Worm (Caenorhabditis elegans) whole organism, midembryonic: ENCODE results near the gene fkh-3.

Source experiments
- T22C8.4 ChIP-seq: fragments of 200-800 bp; sonication (Bioruptor generic); IDR thresholded peaks from 2 replicates; pipeline ENCODE4 v1.3.6; 2022; ENCODE audit warnings: missing genetic modification characterization, missing compliant biosample characterization
- cog-1 ChIP-seq: sonication (generic microtip); optimal IDR thresholded peaks from 2 replicates; lab custom pipeline; 2016; ENCODE audit warnings: missing genetic modification characterization, missing compliant biosample characterization
- flt-1 ChIP-seq: fragments of 200-800 bp; sonication (Bioruptor generic); IDR thresholded peaks from 2 replicates; pipeline ENCODE4 v1.3.6; 2022; ENCODE audit warnings: missing genetic modification characterization, missing compliant biosample characterization
- klf-2 ChIP-seq: fragments of 200-800 bp; sonication (Bioruptor generic); conservative IDR thresholded peaks from 2 replicates; pipeline ENCODE4 v1.3.6; 2022; ENCODE audit warnings: missing genetic modification reagents, missing genetic modification characterization, missing compliant biosample characterization
- med-1 ChIP-seq: sonication (generic microtip); optimal IDR thresholded peaks from 2 replicates; lab custom pipeline; 2017; ENCODE audit warnings: missing genetic modification characterization, mild to moderate bottlenecking, missing compliant biosample characterization, antibody characterized with exemption, missing genetic modification reagents; ENCODE audit not compliant: insufficient read depth
- ref-1 ChIP-seq: fragments of 200-800 bp; sonication (Bioruptor generic); conservative IDR thresholded peaks from 2 replicates; pipeline ENCODE4 v1.3.6; 2022; ENCODE audit warnings: missing genetic modification reagents, missing genetic modification characterization, missing compliant biosample characterization
- tab-1 ChIP-seq: fragments of 200-800 bp; sonication (Bioruptor generic); IDR thresholded peaks from 2 replicates; pipeline ENCODE4 v1.3.6; 2022; ENCODE audit warnings: missing genetic modification characterization, missing compliant biosample characterization
- ztf-23 ChIP-seq: fragments of 200-800 bp; sonication (Bioruptor generic); IDR thresholded peaks from 2 replicates; pipeline ENCODE4 v1.3.6; 2022; ENCODE audit warnings: missing genetic modification reagents, missing genetic modification characterization, missing compliant biosample characterization
- ztf-29 ChIP-seq: fragments of 200-800 bp; sonication (Bioruptor generic); IDR thresholded peaks from 2 replicates; pipeline ENCODE4 v1.3.6; 2022; ENCODE audit warnings: missing genetic modification reagents, missing genetic modification characterization, missing compliant biosample characterization

fkh-3 gene

DNA sequence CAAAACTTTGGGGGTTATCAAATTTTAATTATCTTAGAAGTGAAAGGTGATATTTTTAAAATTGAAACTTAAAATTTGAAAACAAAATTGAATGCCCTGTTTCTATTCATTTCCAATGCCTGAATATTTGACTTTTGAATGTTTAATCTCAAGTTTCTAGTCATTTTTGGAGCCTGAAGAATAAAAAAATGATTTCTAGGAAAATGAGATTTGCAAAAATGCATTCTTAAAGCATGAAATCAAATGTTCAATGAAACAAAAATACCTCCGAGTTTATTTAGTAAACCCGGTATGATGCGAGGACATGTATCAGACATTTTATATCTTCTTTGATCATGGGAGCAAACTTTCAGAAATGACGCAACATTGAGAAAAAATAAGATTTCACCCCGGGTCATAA is 44.2 kb downstream of the fkh-3 start:
- TF ChIP-seq ztf-23 (GFP tag; lab: Robert Waterston, UW), result no peak
- TF ChIP-seq T22C8.4, result no peak
- TF ChIP-seq ref-1 (GFP tag; lab: Robert Waterston, UW), result no peak
- TF ChIP-seq flt-1 (GFP tag; lab: Robert Waterston, UW), result no peak
- no peak for TF ChIP-seq cog-1 (tag; lab: Kevin White, UChicago)
- TF ChIP-seq tab-1, result no peak
- no peak for TF ChIP-seq ztf-29
- no peak for TF ChIP-seq klf-2
- TF ChIP-seq med-1 (GFP tag; lab: Kevin White, UChicago), result no peak

DNA sequence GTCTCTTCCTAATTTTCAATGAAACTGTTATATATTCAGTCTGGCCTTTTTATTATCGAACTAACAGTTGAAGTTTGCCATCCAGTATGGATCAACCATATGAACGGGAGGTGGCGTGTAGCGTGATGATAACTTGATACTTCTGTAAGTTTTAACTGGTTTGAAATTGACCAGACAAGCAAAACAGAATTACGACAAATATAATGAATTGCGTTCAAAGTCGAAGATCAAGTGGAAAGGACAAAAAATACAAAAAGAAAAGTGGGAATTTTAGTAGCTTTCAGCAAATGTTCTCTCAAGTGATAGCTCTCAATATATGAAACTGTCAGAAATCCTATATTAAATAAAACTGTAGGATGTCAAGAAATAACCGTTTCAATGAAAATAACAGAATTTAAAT is 46.4 kb downstream of the fkh-3 start, which contains the start of the genes C49F8.14 and gem-1:
Gene C49F8.14, minus strand, starts transcription at position 99 of the 400 bp plus-strand sequence.
Gene gem-1, minus strand, starts transcription at position 142 of the 400 bp plus-strand sequence.
- no peak for TF ChIP-seq klf-2
- no peak for TF ChIP-seq tab-1
- no peak for TF ChIP-seq T22C8.4
- no peak for TF ChIP-seq ztf-23 (GFP tag; lab: Robert Waterston, UW)
- TF ChIP-seq cog-1 (tag; lab: Kevin White, UChicago), result no peak
- no peak for TF ChIP-seq ref-1 (GFP tag; lab: Robert Waterston, UW)
- no peak for TF ChIP-seq ztf-29
- TF ChIP-seq med-1 (GFP tag; lab: Kevin White, UChicago), result no peak
- no peak for TF ChIP-seq flt-1 (GFP tag; lab: Robert Waterston, UW)

DNA sequence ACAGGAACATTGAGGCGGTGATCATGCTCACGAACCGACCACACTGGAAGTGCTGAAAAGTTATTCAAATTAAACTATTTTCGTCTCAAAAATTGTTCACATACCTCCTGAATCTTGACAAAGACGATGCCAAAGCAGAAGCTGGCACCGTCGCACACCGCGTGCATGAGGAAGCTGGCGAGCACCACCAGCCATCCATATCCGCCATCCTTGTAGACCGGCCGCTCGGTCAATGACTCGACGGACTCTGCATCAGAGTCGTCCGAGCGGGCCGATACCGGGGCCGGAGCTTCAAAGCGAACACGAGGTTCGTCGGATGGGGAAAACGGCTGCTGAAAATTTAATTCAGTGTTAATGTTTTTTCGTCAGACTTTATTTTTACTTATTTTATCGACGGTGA is 47.1 kb downstream of the fkh-3 start:
- TF ChIP-seq tab-1, result no peak
- no peak for TF ChIP-seq ztf-29
- TF ChIP-seq T22C8.4, result no peak
